Worm (Caenorhabditis elegans) whole organism, L2 larva: ENCODE data around the gene Y73F8A.1159.

Experiments used
- ama-1 ChIP-seq: fragments of 150-350 bp; optimal IDR thresholded peaks from 2 replicates; lab custom pipeline; 2018; ENCODE audit warnings: inconsistent platforms
- blmp-1 ChIP-seq: sonication (generic microtip); optimal IDR thresholded peaks from 2 replicates; lab custom pipeline; 2017; ENCODE audit warnings: missing genetic modification characterization, mild to moderate bottlenecking, missing compliant biosample characterization, antibody characterized with exemption, moderate library complexity; ENCODE audit not compliant: insufficient read depth
- lsy-2 ChIP-seq, 2 experiments: fragments of 150-350 bp in 1 of 2; sonication (generic microtip) in 1 of 2; optimal IDR thresholded peaks; 2 replicates each; lab custom pipeline; 2014 to 2017; ENCODE audit warnings: missing biosample characterization in 2 of 2, missing genetic modification characterization in 2 of 2
- mbf-1 ChIP-seq: sonication (generic microtip); optimal IDR thresholded peaks from 2 replicates; lab custom pipeline; 2017; ENCODE audit warnings: missing biosample characterization, missing genetic modification characterization
- unc-55 ChIP-seq: fragments of 150-350 bp; sonication (generic microtip); optimal IDR thresholded peaks from 3 replicates; lab custom pipeline; 2014; ENCODE audit warnings: missing biosample characterization, missing genetic modification reagents, missing genetic modification characterization
- ztf-11 ChIP-seq: sonication (generic microtip); optimal IDR thresholded peaks from 2 replicates; lab custom pipeline; 2017; ENCODE audit warnings: missing biosample characterization, missing genetic modification characterization

- no peak for TF ChIP-seq blmp-1 (tag; lab: Kevin White, UChicago)
- TF ChIP-seq mbf-1 (tag; lab: Kevin White, UChicago), result no peak
- no peak for TF ChIP-seq unc-55
- no peak for TF ChIP-seq ama-1 (lab: Kevin White, UChicago)
- no peak for TF ChIP-seq lsy-2 (tag; optimal IDR thresholded peaks at IDR 0.05; lab: Kevin White, UChicago)
- TF ChIP-seq ztf-11, result no peak
These were observed 2.4 kb upstream of the Y73F8A.1159 start for ce11 chrIV:15393186-15393585.
